Worm (Caenorhabditis elegans): ENCODE measurements around the gene ZK593.3.

- no peak for TF ChIP-seq xnd-1 (tag; optimal IDR thresholded peaks at IDR 0.05)
- TF ChIP-seq F22D6.2 (tag; optimal IDR thresholded peaks at IDR 0.05), result no peak
- no peak for TF ChIP-seq unc-130 (GFP tag; optimal IDR thresholded peaks at IDR 0.05)
- no peak for TF ChIP-seq ztf-28 (GFP tag; IDR thresholded peaks at IDR 0.05)
- TF ChIP-seq ceh-100 (GFP tag; IDR thresholded peaks at IDR 0.05), result no peak
- TF ChIP-seq ceh-40 (GFP tag; IDR thresholded peaks at IDR 0.05), result no peak
- TF ChIP-seq mel-28 (tag; optimal IDR thresholded peaks at IDR 0.05; ENCODE audit: borderline replicate concordance), result no peak
- no peak for TF ChIP-seq unc-62 (GFP tag; optimal IDR thresholded peaks at IDR 0.05)
- no peak for TF ChIP-seq lin-26 (GFP tag; IDR thresholded peaks at IDR 0.05)
- TF ChIP-seq tbp1 (GFP tag; optimal IDR thresholded peaks at IDR 0.05), result no peak
- no peak for TF ChIP-seq F55B11.4 (tag; optimal IDR thresholded peaks at IDR 0.05; ENCODE audit: borderline replicate concordance, insufficient read depth)
- TF ChIP-seq dox-1 (GFP tag; IDR thresholded peaks at IDR 0.05), result no peak
- TF ChIP-seq madf-6 (GFP tag; IDR thresholded peaks at IDR 0.05), result no peak
- no peak for TF ChIP-seq pha-4 (tag; optimal IDR thresholded peaks at IDR 0.05)
Observed at ce11 chrIV:10879542-10879941, 35.9 kb upstream of the ZK593.3 start, which contains the start of gene sdz-13.
